Worm (Caenorhabditis elegans) whole organism, L2 larva: ENCODE results near the gene crn-4.

Experiments
- C34F6.9 ChIP-seq: fragments of 150-350 bp; optimal IDR thresholded peaks from 2 replicates; lab custom pipeline; 2014; ENCODE audit warnings: missing biosample characterization, missing genetic modification characterization
- blmp-1 ChIP-seq: sonication (generic microtip); optimal IDR thresholded peaks from 2 replicates; lab custom pipeline; 2017; ENCODE audit warnings: missing genetic modification characterization, mild to moderate bottlenecking, missing compliant biosample characterization, antibody characterized with exemption, moderate library complexity; ENCODE audit not compliant: insufficient read depth
- ceh-16 ChIP-seq: fragments of 150-350 bp; optimal IDR thresholded peaks from 2 replicates; lab custom pipeline; 2014; ENCODE audit warnings: missing biosample characterization, missing genetic modification characterization
- ceh-82 ChIP-seq: fragments of 150-350 bp; optimal IDR thresholded peaks from 2 replicates; lab custom pipeline; 2014; ENCODE audit warnings: missing biosample characterization, missing genetic modification characterization
- lin-11 ChIP-seq: fragments of 150-350 bp; sonication (generic microtip); optimal IDR thresholded peaks from 2 replicates; lab custom pipeline; 2014; ENCODE audit warnings: missing biosample characterization, missing genetic modification characterization, inconsistent platforms, mixed read lengths
- nhr-12 ChIP-seq: fragments of 150-350 bp; optimal IDR thresholded peaks from 2 replicates; lab custom pipeline; 2014; ENCODE audit warnings: missing biosample characterization, missing genetic modification characterization
- nhr-23 ChIP-seq: fragments of 150-350 bp; optimal IDR thresholded peaks from 2 replicates; lab custom pipeline; 2014; ENCODE audit warnings: missing biosample characterization, missing genetic modification reagents, missing genetic modification characterization
- nhr-25 ChIP-seq: fragments of 150-350 bp; sonication (generic microtip); optimal IDR thresholded peaks from 3 replicates; lab custom pipeline; 2014; ENCODE audit warnings: missing biosample characterization, missing genetic modification characterization
- skn-1 ChIP-seq: sonication (generic microtip); optimal IDR thresholded peaks from 2 replicates; lab custom pipeline; 2017; ENCODE audit warnings: missing biosample characterization, missing genetic modification characterization
- unc-39 ChIP-seq: fragments of 150-350 bp; optimal IDR thresholded peaks from 2 replicates; lab custom pipeline; 2014; ENCODE audit warnings: missing biosample characterization, missing genetic modification characterization
- unc-55 ChIP-seq: fragments of 150-350 bp; sonication (generic microtip); optimal IDR thresholded peaks from 3 replicates; lab custom pipeline; 2014; ENCODE audit warnings: missing biosample characterization, missing genetic modification reagents, missing genetic modification characterization

DNA sequence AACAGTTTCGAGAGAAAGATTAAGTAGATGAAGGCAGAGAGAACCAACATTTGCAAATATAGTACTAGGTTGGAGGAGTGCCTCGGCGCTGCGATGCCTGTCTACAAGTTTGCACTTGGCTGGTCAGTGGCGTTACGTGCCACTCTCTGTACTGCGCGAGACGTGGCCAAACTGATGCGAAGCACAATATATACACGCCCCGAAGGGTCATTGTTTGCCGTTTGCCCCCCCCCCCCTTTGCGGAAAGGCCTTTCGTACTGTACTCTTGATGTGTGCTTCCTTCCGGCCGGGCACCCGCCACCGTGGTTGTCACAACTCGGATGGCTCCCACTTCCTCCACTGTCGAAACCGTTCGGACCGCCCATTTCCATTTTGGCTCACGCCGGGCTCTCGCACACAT lies 45.8 kb downstream of the crn-4 start:
- no peak for TF ChIP-seq C34F6.9
- TF ChIP-seq lin-11 (tag; lab: Kevin White, UChicago): no peak
- TF ChIP-seq ceh-82 (tag; lab: Kevin White, UChicago): no peak
- no peak for TF ChIP-seq nhr-25 (tag; lab: Kevin White, UChicago)
- no peak for TF ChIP-seq nhr-23 (tag; lab: Kevin White, UChicago)
- no peak for TF ChIP-seq unc-39 (tag; lab: Kevin White, UChicago)
- no peak for TF ChIP-seq ceh-16 (tag; lab: Kevin White, UChicago)
- no peak for TF ChIP-seq skn-1
- no peak for TF ChIP-seq blmp-1
- no peak for TF ChIP-seq unc-55 (GFP tag; lab: Kevin White, UChicago)
- no peak for TF ChIP-seq nhr-12
